Fruit fly (Drosophila melanogaster): Measurements from ENCODE around the gene Arts.

DNA sequence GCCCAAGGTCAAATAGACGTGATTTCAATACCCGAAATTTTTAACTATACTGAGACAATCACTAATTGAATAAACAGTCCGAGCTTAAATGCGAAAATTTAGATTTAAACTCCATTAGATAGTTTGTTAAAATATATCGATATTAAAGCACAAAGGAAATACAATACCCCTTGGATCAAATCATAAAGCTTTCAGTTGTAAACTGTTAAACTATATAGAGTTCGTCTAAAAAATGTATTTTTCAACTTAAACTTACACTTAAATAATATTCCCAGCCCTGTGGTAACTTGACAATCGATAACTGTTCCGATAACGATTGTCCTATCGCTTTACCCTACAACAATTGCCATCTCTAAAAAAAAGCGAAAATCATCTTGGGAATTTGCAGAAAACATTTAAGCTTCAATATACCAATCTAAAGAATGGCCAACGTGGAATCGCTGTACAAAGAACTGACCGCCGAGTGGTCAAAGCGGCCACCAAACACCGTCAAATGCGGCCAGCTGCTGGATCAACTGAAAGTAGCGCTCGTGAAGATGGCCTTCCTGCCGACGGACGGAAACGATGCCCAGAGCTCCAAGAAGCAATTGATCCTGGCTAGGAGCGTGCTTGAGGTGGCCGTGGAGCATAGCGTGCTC lies 19.9 kb upstream of the Arts start, which contains the start of gene Rpn12:
- TF ChIP-seq CG8478 (optimal IDR thresholded peaks at IDR 0.05) (no peak), CTCF (optimal IDR thresholded peaks at IDR 0.05) (no peak)
